Fruit fly (Drosophila melanogaster) whole organism, wandering third instar larva: Measurements from ENCODE around the gene CG42780.

Experiments used
- CG9705 ChIP-seq: fragments of 200-800 bp; sonication (Bioruptor generic); optimal IDR thresholded peaks from 2 replicates; lab custom pipeline; 2018; ENCODE audit warnings: missing biosample characterization, mild to moderate bottlenecking, missing genetic modification characterization
- Hnf4 ChIP-seq: fragments of 200-800 bp; sonication (Bioruptor generic); optimal IDR thresholded peaks from 2 replicates; lab custom pipeline; 2016; ENCODE audit warnings: missing biosample characterization, mild to moderate bottlenecking, missing genetic modification characterization
- Myc ChIP-seq: fragments of >200 bp; optimal IDR thresholded peaks from 2 replicates; lab custom pipeline; 2017
- brk ChIP-seq: fragments of 200-800 bp; sonication (Bioruptor generic); optimal IDR thresholded peaks from 2 replicates; lab custom pipeline; 2016; ENCODE audit warnings: missing biosample characterization, mild to moderate bottlenecking, missing genetic modification characterization
- fru ChIP-seq: fragments of 200-800 bp; sonication (Bioruptor generic); optimal IDR thresholded peaks from 3 replicates; lab custom pipeline; 2016; ENCODE audit warnings: missing biosample characterization, mild to moderate bottlenecking, missing genetic modification characterization
- pan ChIP-seq: fragments of >200 bp; optimal IDR thresholded peaks from 2 replicates; lab custom pipeline; 2017
- psq ChIP-seq: fragments of 200-800 bp; sonication (Bioruptor generic); optimal IDR thresholded peaks from 3 replicates; lab custom pipeline; 2017; ENCODE audit warnings: missing biosample characterization, mild to moderate bottlenecking, missing genetic modification characterization, moderate library complexity

DNA sequence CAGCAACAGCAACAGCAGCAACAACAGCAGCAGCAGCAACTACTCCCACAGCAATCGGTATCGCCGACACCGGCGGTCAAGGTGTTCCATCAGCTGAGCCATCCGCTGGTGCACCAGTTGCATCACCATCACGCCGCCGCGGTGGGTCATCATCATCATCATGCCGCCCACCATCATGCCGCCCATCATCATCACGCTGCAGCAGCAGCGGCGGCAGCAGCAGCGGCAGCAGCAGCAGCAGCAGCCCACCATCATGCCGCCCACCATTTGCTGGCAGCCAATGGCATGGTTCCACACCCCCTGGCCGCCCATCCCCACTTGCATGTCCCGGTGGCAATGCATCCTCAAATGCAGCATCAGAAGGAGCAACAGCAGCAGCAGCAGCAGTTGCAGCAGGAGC is 23.2 kb downstream of the CG42780 start:
- TF ChIP-seq Hnf4 (GFP tag; lab: Kevin White, UChicago) (no peak), psq (no peak), fru (GFP tag; lab: Kevin White, UChicago) (no peak), CG9705 (GFP tag; lab: Kevin White, UChicago) (no peak), brk (GFP tag; lab: Kevin White, UChicago) (no peak), pan (lab: Kevin White, UChicago) (no peak), Myc (lab: Kevin White, UChicago) (no peak)
